Worm (Caenorhabditis elegans): Measurements from ENCODE around the gene F41E7.9.

DNA sequence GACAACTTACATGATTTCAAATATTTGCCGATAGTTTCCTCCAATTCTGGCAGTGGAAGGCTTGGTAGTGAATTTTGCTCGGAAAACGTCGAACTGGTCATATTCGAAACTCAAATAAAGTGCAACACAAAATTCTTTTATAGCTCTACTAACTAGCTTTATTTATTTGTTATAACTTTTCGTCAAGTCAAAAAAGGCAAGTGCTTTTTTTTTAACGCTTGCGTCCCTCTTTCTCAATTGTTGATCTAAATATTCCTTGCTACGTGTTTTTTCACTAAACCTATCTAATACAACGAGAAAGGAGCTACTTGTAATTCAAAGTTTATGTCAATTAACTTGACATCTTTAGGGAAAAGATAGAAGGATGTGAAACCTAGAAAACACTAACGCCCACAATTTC is 5.4 kb downstream of the F41E7.9 start, which contains the start of gene F41E7.6:
- TF ChIP-seq dpl-1 (GFP tag; optimal IDR thresholded peaks at IDR 0.05) = no peak
- TF ChIP-seq ceh-82 (tag; optimal IDR thresholded peaks at IDR 0.05) = no peak
- TF ChIP-seq unc-30 (tag; optimal IDR thresholded peaks at IDR 0.05) = no peak

All from whole organism, L1 larva.